Worm (Caenorhabditis elegans) whole organism, L3 larva: ENCODE results near the gene M7.8.

Experiments used
- nhr-25 ChIP-seq: sonication (generic microtip); optimal IDR thresholded peaks from 2 replicates; lab custom pipeline; 2017; ENCODE audit warnings: missing biosample characterization, missing genetic modification characterization
- pqm-1 ChIP-seq: fragments of 150-350 bp; optimal IDR thresholded peaks from 2 replicates; lab custom pipeline; 2017; ENCODE audit warnings: missing biosample characterization, missing genetic modification characterization, inconsistent platforms
- snpc-4 ChIP-seq: fragments of 150-350 bp; optimal IDR thresholded peaks from 2 replicates; lab custom pipeline; 2014; ENCODE audit warnings: missing biosample characterization, missing genetic modification characterization

DNA sequence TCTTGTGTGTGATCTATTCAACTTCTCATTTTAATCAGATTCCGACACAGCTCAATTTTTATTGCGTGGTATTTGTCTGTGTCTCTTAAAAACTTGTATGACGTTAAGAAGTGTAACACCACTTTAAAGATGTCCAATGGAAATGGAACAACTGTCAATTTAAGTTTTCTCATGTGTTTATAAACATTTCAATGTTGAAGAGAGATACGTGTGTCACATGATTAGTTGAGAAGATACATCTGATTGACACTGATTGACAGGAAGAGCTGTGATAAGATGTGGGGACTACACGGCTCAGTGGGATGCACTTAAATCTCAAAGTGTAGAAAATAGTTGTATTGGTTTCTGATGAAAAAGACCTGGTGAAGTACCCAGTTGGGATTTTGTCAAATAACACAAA is 26.6 kb downstream of the M7.8 start:
- TF ChIP-seq pqm-1 (tag; lab: Kevin White, UChicago) (no peak), nhr-25 (tag; lab: Kevin White, UChicago) (no peak), snpc-4 (tag; lab: Kevin White, UChicago) (no peak)
